Fruit fly (Drosophila melanogaster): ENCODE results near the gene Asciz.
A peak's percentile ranks its signal among the peaks of the same experiment; 100 is the strongest.

Asciz gene

DNA sequence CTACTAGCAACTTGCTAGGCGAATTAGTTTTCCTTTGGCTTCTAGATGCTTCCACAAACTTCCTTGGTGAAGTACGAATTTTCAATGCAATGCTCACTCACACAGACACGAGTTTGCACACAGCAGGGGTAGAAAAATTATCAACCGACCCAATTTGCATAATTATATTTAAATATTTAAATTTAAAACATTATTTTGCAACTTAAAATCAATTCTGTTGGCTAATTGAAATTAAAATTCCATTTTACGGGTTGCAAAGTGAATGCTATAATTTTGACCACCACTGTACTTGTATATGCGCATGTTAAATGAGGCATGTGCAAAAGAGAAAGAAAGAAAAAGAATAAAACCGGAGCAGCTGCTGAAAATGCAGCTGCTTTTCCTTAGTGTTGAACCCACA is 28.0 kb upstream of the Asciz start (continued):
- peak; percentile 53 for TF ChIP-seq Ets97D (GFP tag; optimal IDR thresholded peaks at IDR 0.05)
- peak; percentile 97 for TF ChIP-seq zen (tag; optimal IDR thresholded peaks at IDR 0.05)
- TF ChIP-seq CG7271 (tag; optimal IDR thresholded peaks at IDR 0.05) = peak; percentile 92
- no peak for TF ChIP-seq Sin3A (optimal IDR thresholded peaks at IDR 0.05)
- peak; percentile 87 for TF ChIP-seq scrt (GFP tag; optimal IDR thresholded peaks at IDR 0.05)
- peak; percentile 87 for TF ChIP-seq CG10654 (GFP tag; optimal IDR thresholded peaks at IDR 0.05)
- TF ChIP-seq CHES-1-like (GFP tag; optimal IDR thresholded peaks at IDR 0.05) = peak; percentile 11
- peak; percentile 50 for TF ChIP-seq slp2 (GFP tag; optimal IDR thresholded peaks at IDR 0.05)
- peak; percentile 92 for TF ChIP-seq CoRest (tag; optimal IDR thresholded peaks at IDR 0.05)
- TF ChIP-seq D19A (tag; optimal IDR thresholded peaks at IDR 0.05) = peak; percentile 93
- TF ChIP-seq CG12104 (GFP tag; optimal IDR thresholded peaks at IDR 0.05) = peak; percentile 89
- peak; percentile 87 for TF ChIP-seq org-1 (GFP tag; optimal IDR thresholded peaks at IDR 0.05)
- peak; percentile 80 for TF ChIP-seq kay (GFP tag; optimal IDR thresholded peaks at IDR 0.05)
- peak; percentile 93 for TF ChIP-seq CG10979 (tag; optimal IDR thresholded peaks at IDR 0.05)
- TF ChIP-seq ara (GFP tag; IDR thresholded peaks at IDR 0.05) = peak; percentile 93
- TF ChIP-seq maf-S (GFP tag; optimal IDR thresholded peaks at IDR 0.05) = no peak
- no peak for TF ChIP-seq Dp (GFP tag; optimal IDR thresholded peaks at IDR 0.05)
- TF ChIP-seq CkIIα-i1 (GFP tag; IDR thresholded peaks at IDR 0.05) = 0 out of 2 replicates have a peak, but pooled peaks have one; percentile 15
- TF ChIP-seq CG15479 (GFP tag; optimal IDR thresholded peaks at IDR 0.05) = peak; percentile 43
- TF ChIP-seq H15 (GFP tag; IDR thresholded peaks at IDR 0.05) = peak; percentile 91
- TF ChIP-seq toy (GFP tag; IDR thresholded peaks at IDR 0.05) = peak; percentile 72
- TF ChIP-seq dati (GFP tag; IDR thresholded peaks at IDR 0.05) = peak; percentile 78; the same call in 1 of the 2 replicates
- peak; percentile 91 for TF ChIP-seq CG1024 (GFP tag; IDR thresholded peaks at IDR 0.05)
- no peak for TF ChIP-seq Hey (tag; optimal IDR thresholded peaks at IDR 0.05)
- TF ChIP-seq inv (GFP tag; IDR thresholded peaks at IDR 0.05; ENCODE audit: partially characterized antibody) = no peak
- peak; percentile 8 for TF ChIP-seq luna (GFP tag; optimal IDR thresholded peaks at IDR 0.05)
- no peak for TF ChIP-seq Stat92E (GFP tag; optimal IDR thresholded peaks at IDR 0.05)
- peak; percentile 87 for TF ChIP-seq CG5245 (GFP tag; optimal IDR thresholded peaks at IDR 0.05)
- TF ChIP-seq sc (optimal IDR thresholded peaks at IDR 0.05) = no peak
- peak; percentile 91 for TF ChIP-seq sc (GFP tag; optimal IDR thresholded peaks at IDR 0.05)
- TF ChIP-seq tup (GFP tag; optimal IDR thresholded peaks at IDR 0.05) = peak; percentile 77
- peak; percentile 45 for TF ChIP-seq wek (GFP tag; optimal IDR thresholded peaks at IDR 0.05)
- TF ChIP-seq mirr (GFP tag; optimal IDR thresholded peaks at IDR 0.05) = peak; percentile 45
- TF ChIP-seq gfzf (GFP tag; optimal IDR thresholded peaks at IDR 0.05) = no peak
- 0 out of 3 replicates have a peak, but pooled peaks have one; percentile 12 for TF ChIP-seq knrl (GFP tag; IDR thresholded peaks at IDR 0.05; ENCODE audit: partially characterized antibody)
- TF ChIP-seq CG3726 (GFP tag; IDR thresholded peaks at IDR 0.05) = peak; percentile 90; the same call in 2 of the 3 replicates
- peak; percentile 55 for TF ChIP-seq Lim3 (GFP tag; IDR thresholded peaks at IDR 0.05)
- TF ChIP-seq jumu (GFP tag; optimal IDR thresholded peaks at IDR 0.05) = peak; percentile 29
- TF ChIP-seq yki (optimal IDR thresholded peaks at IDR 0.05) = no peak
- peak; percentile 82 for TF ChIP-seq CG6175 (GFP tag; IDR thresholded peaks at IDR 0.05)
- TF ChIP-seq CG1603 (tag; optimal IDR thresholded peaks at IDR 0.05) = peak; percentile 88
- TF ChIP-seq CG2875 (GFP tag; optimal IDR thresholded peaks at IDR 0.05) = peak; percentile 91
- peak; percentile 94 for TF ChIP-seq CG9727 (GFP tag; optimal IDR thresholded peaks at IDR 0.05)
- peak; percentile 83; the same call in 1 of the 2 replicates for TF ChIP-seq bowl (GFP tag; IDR thresholded peaks at IDR 0.05)
- peak; percentile 58 for TF ChIP-seq exex (tag; optimal IDR thresholded peaks at IDR 0.05)
- peak; percentile 58 for TF ChIP-seq Sry-β (GFP tag; optimal IDR thresholded peaks at IDR 0.05)
- TF ChIP-seq fd96Cb (tag; optimal IDR thresholded peaks at IDR 0.05) = peak; percentile 96
- TF ChIP-seq Awh (GFP tag; IDR thresholded peaks at IDR 0.05) = peak; percentile 96
- TF ChIP-seq rib (GFP tag; IDR thresholded peaks at IDR 0.05) = peak; percentile 90
- peak; percentile 82 for TF ChIP-seq Nf-YB (GFP tag; optimal IDR thresholded peaks at IDR 0.05)
- TF ChIP-seq Gsc (GFP tag; IDR thresholded peaks at IDR 0.05) = peak; percentile 86
